Worm (Caenorhabditis elegans) whole organism, L3 larva: ENCODE data around the gene ccch-3.

ENCODE experiments used
- ceh-28 ChIP-seq: fragments of 150-350 bp; optimal IDR thresholded peaks from 2 replicates; lab custom pipeline; 2014; ENCODE audit warnings: missing biosample characterization, missing genetic modification reagents, missing genetic modification characterization
- ceh-82 ChIP-seq: fragments of 150-350 bp; optimal IDR thresholded peaks from 2 replicates; lab custom pipeline; 2014; ENCODE audit warnings: missing biosample characterization, missing genetic modification characterization
- egl-27 ChIP-seq: sonication (generic microtip); optimal IDR thresholded peaks from 4 replicates; lab custom pipeline; 2017; ENCODE audit warnings: missing biosample characterization, missing genetic modification reagents, missing genetic modification characterization
- elt-2 ChIP-seq: sonication (generic microtip); optimal IDR thresholded peaks from 2 replicates; lab custom pipeline; 2016; ENCODE audit warnings: missing genetic modification reagents, mild to moderate bottlenecking, missing genetic modification characterization, missing compliant biosample characterization
- lin-39 ChIP-seq: fragments of 150-350 bp; optimal IDR thresholded peaks from 2 replicates; lab custom pipeline; 2018; ENCODE audit warnings: missing biosample characterization, missing genetic modification reagents, missing genetic modification characterization
- mdl-1 ChIP-seq: fragments of 150-350 bp; optimal IDR thresholded peaks from 2 replicates; lab custom pipeline; 2014; ENCODE audit warnings: missing biosample characterization, missing genetic modification characterization
- nhr-237 ChIP-seq: fragments of 150-350 bp; optimal IDR thresholded peaks from 2 replicates; lab custom pipeline; 2014; ENCODE audit warnings: missing biosample characterization, missing genetic modification characterization
- nhr-25 ChIP-seq: sonication (generic microtip); optimal IDR thresholded peaks from 2 replicates; lab custom pipeline; 2017; ENCODE audit warnings: missing biosample characterization, missing genetic modification characterization
- sea-2 ChIP-seq: fragments of 150-350 bp; sonication (generic microtip); optimal IDR thresholded peaks from 4 replicates; lab custom pipeline; 2014; ENCODE audit warnings: missing biosample characterization, missing genetic modification reagents, missing genetic modification characterization
- tbx-2 ChIP-seq: sonication (generic microtip); optimal IDR thresholded peaks from 2 replicates; lab custom pipeline; 2016; ENCODE audit warnings: mild to moderate bottlenecking, missing genetic modification characterization, missing compliant biosample characterization
- unc-39 ChIP-seq: sonication (generic microtip); optimal IDR thresholded peaks from 4 replicates; lab custom pipeline; 2017; ENCODE audit warnings: missing biosample characterization, missing genetic modification characterization
- zag-1 ChIP-seq: fragments of 150-350 bp; optimal IDR thresholded peaks from 2 replicates; lab custom pipeline; 2014; ENCODE audit warnings: missing biosample characterization, missing genetic modification characterization
- ztf-11 ChIP-seq: fragments of 150-350 bp; optimal IDR thresholded peaks from 2 replicates; lab custom pipeline; 2014; ENCODE audit warnings: missing biosample characterization, missing genetic modification characterization

- TF ChIP-seq zag-1 (no peak), sea-2 (GFP tag; lab: Kevin White, UChicago) (no peak), lin-39 (tag; lab: Kevin White, UChicago) (no peak), unc-39 (tag; lab: Kevin White, UChicago) (no peak), ztf-11 (no peak), ceh-82 (no peak), mdl-1 (no peak), elt-2 (no peak), nhr-237 (tag; lab: Kevin White, UChicago) (no peak), tbx-2 (tag; lab: Kevin White, UChicago) (no peak), ceh-28 (no peak), egl-27 (tag; lab: Kevin White, UChicago) (no peak), nhr-25 (no peak)
These were observed 36.5 kb upstream of the ccch-3 start, which contains the start of gene K10C8.4 for ce11 chrV:12695968-12696367.
